Fruit fly (Drosophila melanogaster) whole organism, embryonic: ENCODE data around the gene Zaf1.
A peak's percentile ranks its signal among the peaks of the same experiment; 100 is the strongest.

Experiments
- Bteb2 ChIP-seq: fragments of 200-800 bp; sonication (Bioruptor generic); optimal IDR thresholded peaks from 2 replicates; lab custom pipeline; 2016; ENCODE audit warnings: missing biosample characterization, missing genetic modification characterization
- CG10654 ChIP-seq: fragments of 200-800 bp; sonication (Bioruptor generic); optimal IDR thresholded peaks from 2 replicates; lab custom pipeline; 2016; ENCODE audit warnings: missing biosample characterization, missing genetic modification characterization
- CG10959 ChIP-seq: fragments of 200-800 bp; sonication (Bioruptor generic); IDR thresholded peaks from 2 replicates; pipeline ENCODE4 v1.3.6; 2022; ENCODE audit warnings: missing biosample characterization, missing genetic modification characterization
- CG14860 ChIP-seq: fragments of 200-800 bp; sonication (Bioruptor generic); IDR thresholded peaks from 3 replicates; pipeline ENCODE4 v1.3.6; 2022; ENCODE audit warnings: missing biosample characterization, missing genetic modification characterization; ENCODE audit not compliant: partially characterized antibody
- CG18011 ChIP-seq: fragments of 200-800 bp; sonication (Bioruptor generic); optimal IDR thresholded peaks from 2 replicates; lab custom pipeline; 2017; ENCODE audit warnings: missing biosample characterization, missing genetic modification characterization, mild to moderate bottlenecking, moderate library complexity, missing genotype
- CG3065 ChIP-seq: fragments of 200-800 bp; sonication (Bioruptor generic); optimal IDR thresholded peaks from 2 replicates; lab custom pipeline; 2016; ENCODE audit warnings: missing biosample characterization, missing genetic modification characterization
- CG32532 ChIP-seq: fragments of 200-800 bp; sonication (Bioruptor generic); IDR thresholded peaks from 2 replicates; pipeline ENCODE4 v1.3.6; 2022; ENCODE audit warnings: missing biosample characterization, missing genetic modification characterization
- CG4328 ChIP-seq: fragments of 200-800 bp; sonication (Bioruptor generic); optimal IDR thresholded peaks from 3 replicates; lab custom pipeline; 2017; ENCODE audit warnings: missing biosample characterization, missing genetic modification reagents, missing genetic modification characterization
- CG4730 ChIP-seq: fragments of 200-800 bp; sonication (Bioruptor generic); IDR thresholded peaks from 2 replicates; pipeline ENCODE4 v1.3.6; 2022; ENCODE audit warnings: missing biosample characterization, missing genetic modification characterization
- CG4854 ChIP-seq: fragments of 200-800 bp; sonication (Bioruptor generic); optimal IDR thresholded peaks from 2 replicates; lab custom pipeline; 2016; ENCODE audit warnings: missing biosample characterization, missing genetic modification characterization, inconsistent platforms
- CG5180 ChIP-seq: fragments of 200-800 bp; sonication (Bioruptor generic); optimal IDR thresholded peaks from 3 replicates; lab custom pipeline; 2017; ENCODE audit warnings: missing biosample characterization, missing genetic modification characterization, mild to moderate bottlenecking, moderate library complexity, missing genetic modification reagents
- CG6689 ChIP-seq: fragments of 200-800 bp; sonication (Bioruptor generic); IDR thresholded peaks from 2 replicates; pipeline ENCODE4 v1.3.6; 2022; ENCODE audit warnings: missing biosample characterization, missing genetic modification characterization
- CG6791 ChIP-seq: fragments of 200-800 bp; sonication (Bioruptor generic); IDR thresholded peaks from 3 replicates; pipeline ENCODE4 v1.3.6; 2022; ENCODE audit warnings: missing biosample characterization, missing genetic modification characterization; ENCODE audit not compliant: partially characterized antibody
- CG8089 ChIP-seq: fragments of 200-800 bp; sonication (Bioruptor generic); optimal IDR thresholded peaks from 3 replicates; lab custom pipeline; 2016; ENCODE audit warnings: missing biosample characterization, missing genetic modification characterization
- CG8281 ChIP-seq: fragments of 200-800 bp; sonication (Bioruptor generic); optimal IDR thresholded peaks from 2 replicates; lab custom pipeline; 2018; ENCODE audit warnings: missing biosample characterization, mild to moderate bottlenecking, missing genetic modification characterization, moderate library complexity
- CG9609 ChIP-seq: fragments of 200-800 bp; sonication (Bioruptor generic); optimal IDR thresholded peaks from 3 replicates; lab custom pipeline; 2016; ENCODE audit warnings: missing biosample characterization, missing genetic modification characterization
- CG9932 ChIP-seq: fragments of 200-800 bp; sonication (Bioruptor generic); IDR thresholded peaks from 2 replicates; pipeline ENCODE4 v1.3.6; 2022; ENCODE audit warnings: missing biosample characterization, missing genetic modification characterization
- Camta ChIP-seq: fragments of 200-800 bp; sonication (Bioruptor generic); optimal IDR thresholded peaks from 2 replicates; lab custom pipeline; 2016; ENCODE audit warnings: missing biosample characterization, missing genetic modification characterization
- Dref ChIP-seq: fragments of 200-800 bp; sonication (Bioruptor generic); IDR thresholded peaks from 2 replicates; pipeline ENCODE4 v1.3.6; 2022; ENCODE audit warnings: missing biosample characterization, missing genetic modification characterization
- Drgx ChIP-seq: fragments of 200-800 bp; sonication (Bioruptor generic); IDR thresholded peaks from 2 replicates; pipeline ENCODE4 v1.3.6; 2022; ENCODE audit warnings: missing biosample characterization, missing genetic modification characterization
- Gsc ChIP-seq: fragments of 200-800 bp; sonication (Bioruptor generic); IDR thresholded peaks from 2 replicates; pipeline ENCODE4 v1.3.6; 2022; ENCODE audit warnings: missing biosample characterization, missing genetic modification characterization
- HLH4C ChIP-seq: fragments of 200-800 bp; sonication (Bioruptor generic); IDR thresholded peaks from 3 replicates; pipeline ENCODE4 v1.3.6; 2022; ENCODE audit warnings: missing biosample characterization, missing genetic modification characterization; ENCODE audit not compliant: partially characterized antibody
- Hr51 ChIP-seq, 2 experiments: fragments of 200-800 bp; sonication (Bioruptor generic); optimal IDR thresholded peaks; 2 replicates in 1 of 2; 3 replicates in 1 of 2; lab custom pipeline; 2016 to 2018; ENCODE audit warnings: missing biosample characterization in 2 of 2, missing genetic modification characterization in 2 of 2, mild to moderate bottlenecking in 1 of 2, moderate library complexity in 1 of 2
- NC2β ChIP-seq: fragments of 200-800 bp; sonication (Bioruptor generic); optimal IDR thresholded peaks from 2 replicates; lab custom pipeline; 2016; ENCODE audit warnings: missing biosample characterization, missing genetic modification characterization
- Nf-YA ChIP-seq: fragments of 200-800 bp; sonication (Bioruptor generic); IDR thresholded peaks from 2 replicates; pipeline ENCODE4 v1.3.6; 2022; ENCODE audit warnings: missing biosample characterization, missing genetic modification characterization
- Pdp1 ChIP-seq, 2 experiments: fragments of 200-800 bp; sonication (Bioruptor generic); optimal IDR thresholded peaks; 3 replicates each; lab custom pipeline; 2016; ENCODE audit warnings: missing biosample characterization in 2 of 2, missing genetic modification characterization in 2 of 2, mild to moderate bottlenecking in 1 of 2, moderate library complexity in 1 of 2
- Scr ChIP-seq: fragments of 200-800 bp; sonication (Bioruptor generic); IDR thresholded peaks from 2 replicates; pipeline ENCODE4 v1.3.6; 2022; ENCODE audit warnings: missing biosample characterization, missing genetic modification characterization; ENCODE audit not compliant: partially characterized antibody
- Sox100B ChIP-seq: fragments of 200-800 bp; sonication (Bioruptor generic); optimal IDR thresholded peaks from 3 replicates; lab custom pipeline; 2018; ENCODE audit warnings: missing biosample characterization, mild to moderate bottlenecking, missing genetic modification characterization
- ato ChIP-seq: fragments of 200-800 bp; sonication (Bioruptor generic); IDR thresholded peaks from 2 replicates; pipeline ENCODE4 v1.3.6; 2022; ENCODE audit warnings: missing biosample characterization, missing genetic modification characterization; ENCODE audit not compliant: partially characterized antibody
- bcd ChIP-seq: fragments of 200-800 bp; sonication (Bioruptor generic); optimal IDR thresholded peaks from 2 replicates; lab custom pipeline; 2017; ENCODE audit warnings: missing biosample characterization, mild to moderate bottlenecking, missing genetic modification characterization
- br ChIP-seq: fragments of >200 bp; optimal IDR thresholded peaks from 2 replicates; lab custom pipeline; 2017
- btn ChIP-seq: fragments of 200-800 bp; sonication (Bioruptor generic); optimal IDR thresholded peaks from 2 replicates; lab custom pipeline; 2016; ENCODE audit warnings: missing biosample characterization, missing genetic modification characterization
- corto ChIP-seq: fragments of 200-800 bp; sonication (Bioruptor generic); optimal IDR thresholded peaks from 2 replicates; lab custom pipeline; 2016; ENCODE audit warnings: missing biosample characterization, mild to moderate bottlenecking, missing genetic modification characterization, moderate library complexity
- dati ChIP-seq: fragments of 200-800 bp; sonication (Bioruptor generic); IDR thresholded peaks from 2 replicates; pipeline ENCODE4 v1.3.6; 2022; ENCODE audit warnings: missing biosample characterization, missing genetic modification characterization
- emc ChIP-seq: fragments of 200-800 bp; sonication (Bioruptor generic); optimal IDR thresholded peaks from 2 replicates; lab custom pipeline; 2016; ENCODE audit warnings: missing biosample characterization, missing genetic modification characterization
- fd102C ChIP-seq: fragments of 200-800 bp; sonication (Bioruptor generic); optimal IDR thresholded peaks from 2 replicates; lab custom pipeline; 2018; ENCODE audit warnings: missing biosample characterization, mild to moderate bottlenecking, missing genetic modification characterization, moderate library complexity
- gfzf ChIP-seq: fragments of 200-800 bp; sonication (Bioruptor generic); optimal IDR thresholded peaks from 2 replicates; lab custom pipeline; 2016; ENCODE audit warnings: missing biosample characterization, mild to moderate bottlenecking, missing genetic modification characterization, moderate library complexity
- grau ChIP-seq: fragments of 200-800 bp; optimal IDR thresholded peaks from 3 replicates; lab custom pipeline; 2019; ENCODE audit warnings: missing biosample characterization, mild to moderate bottlenecking, missing genetic modification characterization, moderate library complexity
- gro ChIP-seq: fragments of 200-800 bp; sonication (Bioruptor generic); optimal IDR thresholded peaks from 2 replicates; lab custom pipeline; 2016; ENCODE audit warnings: missing biosample characterization, missing genetic modification characterization
- lov ChIP-seq, 2 experiments: fragments of 200-800 bp in 1 of 2; fragments of >200 bp in 1 of 2; sonication (Bioruptor generic) in 1 of 2; IDR thresholded peaks in 1 of 2; optimal IDR thresholded peaks in 1 of 2; 2 replicates in 1 of 2; 3 replicates in 1 of 2; pipeline versions ENCODE4 v1.3.6 to Lab custom; 2017 to 2022; ENCODE audit warnings: missing biosample characterization in 1 of 2, missing genetic modification characterization in 1 of 2
- mam ChIP-seq: fragments of 200-800 bp; sonication (Bioruptor generic); optimal IDR thresholded peaks from 3 replicates; lab custom pipeline; 2016; ENCODE audit warnings: missing biosample characterization, missing genetic modification characterization
- mld ChIP-seq: fragments of 200-800 bp; sonication (Bioruptor generic); IDR thresholded peaks from 3 replicates; pipeline ENCODE4 v1.3.6; 2022; ENCODE audit warnings: missing biosample characterization, missing genetic modification characterization; ENCODE audit not compliant: partially characterized antibody
- rib ChIP-seq: fragments of 200-800 bp; sonication (Bioruptor generic); IDR thresholded peaks from 2 replicates; pipeline ENCODE4 v1.3.6; 2022; ENCODE audit warnings: missing biosample characterization, missing genetic modification characterization
- tgo ChIP-seq: fragments of 200-800 bp; sonication (Bioruptor generic); IDR thresholded peaks from 3 replicates; pipeline ENCODE4 v1.3.6; 2022; ENCODE audit warnings: missing biosample characterization, missing genetic modification characterization
- tll ChIP-seq, 2 experiments: fragments of 200-800 bp in 1 of 2; fragments of >200 bp in 1 of 2; sonication (Bioruptor generic) in 1 of 2; optimal IDR thresholded peaks; 2 replicates each; lab custom pipeline; 2017 to 2019; ENCODE audit warnings: missing biosample characterization in 2 of 2, missing genetic modification characterization in 2 of 2, mild to moderate bottlenecking in 1 of 2, moderate library complexity in 1 of 2
- vvl ChIP-seq: fragments of 200-800 bp; sonication (Bioruptor generic); IDR thresholded peaks from 2 replicates; pipeline ENCODE4 v1.3.6; 2022; ENCODE audit warnings: missing biosample characterization, missing genetic modification characterization
- wor ChIP-seq: fragments of 200-800 bp; sonication (Bioruptor generic); IDR thresholded peaks from 2 replicates; pipeline ENCODE4 v1.3.6; 2022; ENCODE audit warnings: missing biosample characterization, missing genetic modification characterization
- yki ChIP-seq: fragments of >200 bp; optimal IDR thresholded peaks from 3 replicates; lab custom pipeline; 2018

Zaf1 gene

dm6 chr3R:11613252-11614036 lies 12.0 kb downstream of the Zaf1 start (continued):
- TF ChIP-seq Nf-YA (GFP tag; lab: Robert Waterston, UW), result peak; percentile 45; the same call in 1 of the 2 replicates
- no peak for TF ChIP-seq dati (GFP tag; lab: Robert Waterston, UW)
- no peak for TF ChIP-seq lov (optimal IDR thresholded peaks at IDR 0.05; lab: Kevin White, UChicago)
- TF ChIP-seq lov (GFP tag; IDR thresholded peaks at IDR 0.05; lab: Robert Waterston, UW), result peak; percentile 72; the same call in 1 of the 3 replicates
- TF ChIP-seq CG9932 (GFP tag; lab: Robert Waterston, UW), result peak; percentile 82
- TF ChIP-seq mld (GFP tag; lab: Robert Waterston, UW), result no peak
- no peak for TF ChIP-seq Drgx
- no peak for TF ChIP-seq br
- peak; percentile 89 for TF ChIP-seq CG32532 (GFP tag; lab: Robert Waterston, UW)
- no peak for TF ChIP-seq wor (GFP tag; lab: Robert Waterston, UW)
- peak; percentile 22 for TF ChIP-seq gro (GFP tag; lab: Kevin White, UChicago)
- peak; percentile 9 for TF ChIP-seq fd102C (GFP tag; lab: Kevin White, UChicago)
- no peak for TF ChIP-seq CG4328 (GFP tag; lab: Kevin White, UChicago)
- peak; percentile 65 for TF ChIP-seq CG4854
- no peak for TF ChIP-seq Gsc (GFP tag; lab: Robert Waterston, UW)
- TF ChIP-seq CG14860 (GFP tag; lab: Robert Waterston, UW), result no peak
- TF ChIP-seq CG4730 (GFP tag; lab: Robert Waterston, UW), result peak; percentile 65
- TF ChIP-seq ato (GFP tag; lab: Robert Waterston, UW), result no peak
- TF ChIP-seq gfzf, result peak; percentile 3
- peak; percentile 15 for TF ChIP-seq CG10654 (GFP tag; lab: Kevin White, UChicago)
- TF ChIP-seq corto, result no peak
- peak; percentile 52 for TF ChIP-seq yki (lab: Kevin White, UChicago)
- TF ChIP-seq CG9609, result peak; percentile 64
- no peak for TF ChIP-seq CG8281 (tag; lab: Kevin White, UChicago)
- TF ChIP-seq btn, result peak; percentile 44
- TF ChIP-seq CG6791 (GFP tag; lab: Robert Waterston, UW), result peak; percentile 14; the same call in 1 of the 3 replicates
- TF ChIP-seq Dref, result no peak
- peak; percentile 30 for TF ChIP-seq emc (GFP tag; lab: Kevin White, UChicago)
- TF ChIP-seq HLH4C (GFP tag; lab: Robert Waterston, UW), result no peak
- peak; percentile 64 for TF ChIP-seq grau (tag; lab: Kevin White, UChicago)
- TF ChIP-seq tgo, result peak; percentile 65
- peak; percentile 22 for TF ChIP-seq Bteb2 (GFP tag; lab: Kevin White, UChicago)
- TF ChIP-seq mam, result peak; percentile 62
- TF ChIP-seq rib, result no peak
- no peak for TF ChIP-seq Sox100B
- TF ChIP-seq NC2β (GFP tag; lab: Kevin White, UChicago), result peak; percentile 68
- peak; percentile 40; the same call in 1 of the 2 replicates for TF ChIP-seq CG10959 (GFP tag; lab: Robert Waterston, UW)
- TF ChIP-seq CG3065 (GFP tag; lab: Kevin White, UChicago), result peak; percentile 61
- TF ChIP-seq tll (GFP tag; optimal IDR thresholded peaks at IDR 0.05; lab: Kevin White, UChicago), result peak in 1 of 2 experiments; percentile 66
- TF ChIP-seq bcd (GFP tag; lab: Kevin White, UChicago), result peak; percentile 65
- TF ChIP-seq CG5180 (GFP tag; lab: Kevin White, UChicago), result no peak
- TF ChIP-seq Camta (GFP tag; lab: Kevin White, UChicago), result peak; percentile 48
- TF ChIP-seq Scr (GFP tag; lab: Robert Waterston, UW), result peak; percentile 28; the same call in 1 of the 2 replicates
- TF ChIP-seq vvl (GFP tag; lab: Robert Waterston, UW), result peak; percentile 82
- TF ChIP-seq Pdp1 (GFP tag; optimal IDR thresholded peaks at IDR 0.05; lab: Kevin White, UChicago), result peak; percentile 6 to 70
- no peak for TF ChIP-seq CG18011 (GFP tag; lab: Kevin White, UChicago)
- TF ChIP-seq CG8089 (GFP tag; lab: Kevin White, UChicago), result peak; percentile 80
- peak; percentile 48 to 54 for TF ChIP-seq Hr51 (GFP tag; optimal IDR thresholded peaks at IDR 0.05; lab: Kevin White, UChicago)
- 0 out of 2 replicates have a peak, but pooled peaks have one; percentile 37 for TF ChIP-seq CG6689
